Worm (Caenorhabditis elegans): Measurements from ENCODE around the gene F13H10.8.
A peak's percentile ranks its signal among the peaks of the same experiment; 100 is the strongest.

Gene F13H10.8

DNA sequence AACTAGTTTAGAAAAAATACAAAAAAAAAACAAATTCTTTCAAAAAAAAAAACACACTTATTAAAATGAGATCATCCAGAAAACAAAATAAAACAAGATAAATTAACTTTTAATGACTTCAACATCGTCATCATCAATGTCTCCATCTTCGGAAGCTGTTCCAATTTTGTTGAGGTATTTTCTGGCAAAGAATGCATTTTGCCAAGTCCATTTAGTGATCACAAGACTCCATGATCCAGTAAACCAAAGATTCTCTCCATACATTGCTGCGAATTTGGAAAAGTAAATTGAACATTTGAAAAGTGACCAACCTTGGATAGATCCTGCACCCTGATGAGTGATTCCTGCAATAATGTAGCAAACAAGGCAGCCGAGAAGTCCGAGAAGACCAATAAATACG is 9.8 kb downstream of the F13H10.8 start:
- TF ChIP-seq jun-1 (tag; optimal IDR thresholded peaks at IDR 0.05) (no peak), mml-1 (tag; optimal IDR thresholded peaks at IDR 0.05) (no peak), ceh-16 (tag; optimal IDR thresholded peaks at IDR 0.05) (no peak), sea-2 (GFP tag; optimal IDR thresholded peaks at IDR 0.05) (no peak), fos-1 (tag; optimal IDR thresholded peaks at IDR 0.05) (no peak), lin-39 (tag; optimal IDR thresholded peaks at IDR 0.05) (no peak), ceh-28 (tag; optimal IDR thresholded peaks at IDR 0.05) (no peak), elt-1 (tag; optimal IDR thresholded peaks at IDR 0.05) (no peak), nhr-43 (tag; optimal IDR thresholded peaks at IDR 0.05; ENCODE audit: poor library complexity, severe bottlenecking) (no peak), ceh-82 (tag; optimal IDR thresholded peaks at IDR 0.05) (no peak), nhr-77 (tag; optimal IDR thresholded peaks at IDR 0.05) (no peak), egl-27 (tag; optimal IDR thresholded peaks at IDR 0.05) (no peak), ZK546.5 (tag; optimal IDR thresholded peaks at IDR 0.05) (no peak), nhr-28 (tag; optimal IDR thresholded peaks at IDR 0.05) (no peak), nfya-1 (tag; optimal IDR thresholded peaks at IDR 0.05; ENCODE audit: insufficient read depth) (no peak), nhr-76 (tag; optimal IDR thresholded peaks at IDR 0.05) (no peak), elt-2 (tag; optimal IDR thresholded peaks at IDR 0.05) (no peak), fkh-2 (tag; optimal IDR thresholded peaks at IDR 0.05) (no peak), unc-62 (GFP tag; optimal IDR thresholded peaks at IDR 0.05) (no peak)

DNA sequence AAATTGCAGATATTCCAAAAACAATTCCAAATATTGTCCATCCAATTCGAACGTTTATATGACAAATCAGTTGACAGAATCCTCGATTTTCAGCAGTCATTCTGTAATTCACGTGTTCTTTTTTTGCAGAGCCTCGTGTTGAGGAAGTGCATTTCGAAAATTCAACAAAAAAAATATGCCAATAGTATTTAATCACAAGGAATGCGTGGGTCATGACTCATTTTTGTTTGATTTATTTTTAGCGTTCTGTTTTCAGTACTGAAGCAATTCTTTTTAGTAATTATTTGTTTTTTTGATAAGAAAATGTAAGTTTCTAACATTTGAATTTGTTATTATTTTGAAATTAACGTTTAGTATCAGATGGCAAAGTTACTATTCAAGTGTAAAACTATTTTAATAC is 10.6 kb downstream of the F13H10.8 start, which contains the start of gene hrg-4:
Gene hrg-4, minus strand, starts transcription at position 101 of the 400 bp plus-strand sequence.
- no peak for TF ChIP-seq ama-1 (optimal IDR thresholded peaks at IDR 0.05)
- no peak for TF ChIP-seq egl-27 (tag; optimal IDR thresholded peaks at IDR 0.05)
- TF ChIP-seq elt-2 (tag; optimal IDR thresholded peaks at IDR 0.05) = no peak
- no peak for TF ChIP-seq ZK546.5 (tag; optimal IDR thresholded peaks at IDR 0.05)
- TF ChIP-seq jun-1 (tag; optimal IDR thresholded peaks at IDR 0.05) = no peak
- no peak for TF ChIP-seq nhr-77 (tag; optimal IDR thresholded peaks at IDR 0.05)
- no peak for TF ChIP-seq lin-39 (tag; optimal IDR thresholded peaks at IDR 0.05)
- TF ChIP-seq lsy-12 (tag; optimal IDR thresholded peaks at IDR 0.05) = no peak
- TF ChIP-seq daf-12 (tag; optimal IDR thresholded peaks at IDR 0.05) = no peak
- no peak for TF ChIP-seq nhr-12 (tag; optimal IDR thresholded peaks at IDR 0.05)
- TF ChIP-seq zag-1 (tag; optimal IDR thresholded peaks at IDR 0.05) = no peak
- no peak for TF ChIP-seq ceh-9 (tag; optimal IDR thresholded peaks at IDR 0.05)
- TF ChIP-seq mdl-1 (tag; optimal IDR thresholded peaks at IDR 0.05) = no peak
- no peak for TF ChIP-seq ceh-16 (tag; optimal IDR thresholded peaks at IDR 0.05)
- no peak for TF ChIP-seq nhr-25 (tag; optimal IDR thresholded peaks at IDR 0.05)

DNA sequence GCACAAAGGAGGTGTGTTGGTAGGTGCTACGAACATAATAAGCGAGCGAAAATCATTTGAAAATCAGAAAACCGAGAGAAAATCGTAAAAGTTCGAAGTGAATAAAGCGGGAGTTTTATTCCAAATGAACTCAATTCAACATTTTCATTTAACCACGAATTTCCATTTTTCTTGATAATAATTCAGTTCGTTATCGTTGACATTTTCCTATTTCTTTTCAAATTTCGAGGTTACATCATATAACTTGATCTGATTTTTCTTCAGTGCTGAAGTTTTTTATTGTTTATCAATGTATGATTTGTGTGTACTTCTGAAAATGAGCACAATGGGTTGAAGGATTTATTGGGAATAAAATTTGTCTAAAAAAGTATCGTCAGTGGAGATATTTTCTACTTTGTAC is 11.3 kb downstream of the F13H10.8 start:
- no peak for TF ChIP-seq daf-12 (tag; optimal IDR thresholded peaks at IDR 0.05)
- peak; percentile 86 for TF ChIP-seq elt-2 (tag; optimal IDR thresholded peaks at IDR 0.05)
- TF ChIP-seq sea-2 (GFP tag; optimal IDR thresholded peaks at IDR 0.05) = no peak
- TF ChIP-seq nfya-1 (tag; optimal IDR thresholded peaks at IDR 0.05; ENCODE audit: insufficient read depth) = no peak
- no peak for TF ChIP-seq jun-1 (tag; optimal IDR thresholded peaks at IDR 0.05)

DNA sequence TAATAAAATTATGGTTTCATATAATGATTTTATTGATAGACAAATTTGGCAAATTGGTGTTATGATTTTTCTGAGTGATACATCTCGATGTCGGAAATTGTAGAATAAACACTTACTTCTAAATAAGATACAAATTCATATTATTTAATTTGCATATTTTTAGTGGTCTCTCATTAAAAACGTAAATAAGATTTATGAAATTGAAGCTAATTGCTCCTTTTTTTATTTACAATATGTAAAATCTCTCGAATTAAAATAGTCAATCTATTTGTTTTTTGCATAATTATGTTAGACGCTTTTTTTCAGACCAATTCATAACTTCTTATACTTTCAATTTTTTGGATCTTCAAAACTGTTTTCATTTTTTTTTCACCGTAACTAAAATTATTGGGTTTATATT is 12.0 kb downstream of the F13H10.8 start, which contains the start of gene hrg-6:
Gene hrg-6, plus strand, starts transcription at position 301 of the 400 bp plus-strand sequence.
- TF ChIP-seq zag-1 (tag; optimal IDR thresholded peaks at IDR 0.05) = peak; percentile 36
- no peak for TF ChIP-seq fkh-10 (GFP tag; optimal IDR thresholded peaks at IDR 0.05)

DNA sequence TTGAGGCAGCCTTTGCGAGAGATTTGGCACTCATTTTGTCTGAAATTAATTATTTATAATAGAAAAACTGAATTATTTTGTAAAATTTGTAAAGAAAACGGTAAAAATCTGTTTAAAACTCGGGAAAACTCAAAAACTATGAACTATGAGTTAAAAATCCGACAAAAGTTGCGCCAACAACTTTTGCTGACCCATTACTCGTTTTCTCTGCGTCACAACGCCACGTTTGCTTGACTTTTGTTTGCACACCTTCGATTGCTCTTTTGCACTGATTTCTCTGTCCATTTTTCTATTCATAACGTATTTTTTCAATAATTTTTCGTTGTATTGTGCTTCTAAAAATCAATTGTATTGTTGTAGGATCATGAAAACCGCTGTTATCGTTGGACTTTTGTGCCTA is 15.9 kb downstream of the F13H10.8 start, which contains the start of gene fkb-1:
Gene fkb-1, plus strand, starts transcription at position 361 of the 400 bp plus-strand sequence.
- TF ChIP-seq ceh-82 (tag; optimal IDR thresholded peaks at IDR 0.05) (no peak), fkh-10 (GFP tag; optimal IDR thresholded peaks at IDR 0.05) (no peak), elt-3 (tag; optimal IDR thresholded peaks at IDR 0.05) (no peak), snpc-4 (tag; optimal IDR thresholded peaks at IDR 0.05) (peak; percentile 70), lin-39 (tag; optimal IDR thresholded peaks at IDR 0.05) (peak; percentile 31), nhr-25 (tag; optimal IDR thresholded peaks at IDR 0.05) (peak; percentile 10), nhr-43 (tag; optimal IDR thresholded peaks at IDR 0.05; ENCODE audit: poor library complexity, severe bottlenecking) (no peak), skn-1 (tag; optimal IDR thresholded peaks at IDR 0.05) (no peak), nhr-77 (tag; optimal IDR thresholded peaks at IDR 0.05) (no peak), jun-1 (tag; optimal IDR thresholded peaks at IDR 0.05) (peak; percentile 44), mdl-1 (tag; optimal IDR thresholded peaks at IDR 0.05) (no peak), lsy-12 (tag; optimal IDR thresholded peaks at IDR 0.05) (peak; percentile 45), ZK546.5 (tag; optimal IDR thresholded peaks at IDR 0.05) (no peak), lin-15B (tag; optimal IDR thresholded peaks at IDR 0.05) (peak; percentile 63), pha-4 (tag; optimal IDR thresholded peaks at IDR 0.05) (peak; percentile 87), nhr-12 (tag; optimal IDR thresholded peaks at IDR 0.05) (no peak), elt-2 (tag; optimal IDR thresholded peaks at IDR 0.05) (peak; percentile 35), ztf-4 (tag; optimal IDR thresholded peaks at IDR 0.05) (no peak), daf-12 (tag; optimal IDR thresholded peaks at IDR 0.05) (no peak), nhr-28 (tag; optimal IDR thresholded peaks at IDR 0.05) (no peak), ceh-9 (tag; optimal IDR thresholded peaks at IDR 0.05) (no peak), nfya-1 (tag; optimal IDR thresholded peaks at IDR 0.05; ENCODE audit: insufficient read depth) (peak; percentile 65), hmg-11 (tag; optimal IDR thresholded peaks at IDR 0.05) (peak; percentile 51), R02D3.7 (tag; optimal IDR thresholded peaks at IDR 0.05) (no peak), ceh-28 (tag; optimal IDR thresholded peaks at IDR 0.05) (peak; percentile 38), fos-1 (tag; optimal IDR thresholded peaks at IDR 0.05) (no peak), nhr-23 (tag; optimal IDR thresholded peaks at IDR 0.05) (peak; percentile 58), pqm-1 (tag; optimal IDR thresholded peaks at IDR 0.05) (peak; percentile 16)
